Fruit fly (Drosophila melanogaster) whole organism, prepupa: Measurements from ENCODE around the gene CG15369.

Experiments
- CG10669 ChIP-seq: fragments of 200-800 bp; sonication (Bioruptor generic); optimal IDR thresholded peaks from 3 replicates; lab custom pipeline; 2018; ENCODE audit warnings: missing biosample characterization, mild to moderate bottlenecking, missing genetic modification characterization, moderate library complexity
- CG11902 ChIP-seq: fragments of 200-800 bp; sonication (Bioruptor generic); optimal IDR thresholded peaks from 3 replicates; lab custom pipeline; 2016; ENCODE audit warnings: missing biosample characterization, missing genetic modification characterization
- CG1621 ChIP-seq: fragments of 200-800 bp; sonication (Bioruptor generic); optimal IDR thresholded peaks from 3 replicates; lab custom pipeline; 2018; ENCODE audit warnings: missing biosample characterization, mild to moderate bottlenecking, missing genetic modification characterization
- CG16779 ChIP-seq: fragments of 200-800 bp; sonication (Bioruptor generic); optimal IDR thresholded peaks from 3 replicates; lab custom pipeline; 2017; ENCODE audit warnings: missing biosample characterization, mild to moderate bottlenecking, missing genetic modification characterization
- CG31627 ChIP-seq: fragments of 200-800 bp; sonication (Bioruptor generic); optimal IDR thresholded peaks from 3 replicates; lab custom pipeline; 2016; ENCODE audit warnings: missing biosample characterization, missing genetic modification characterization
- CG32006 ChIP-seq: fragments of 200-800 bp; sonication (Bioruptor generic); optimal IDR thresholded peaks from 3 replicates; lab custom pipeline; 2017; ENCODE audit warnings: missing biosample characterization, mild to moderate bottlenecking, missing genetic modification characterization
- CG34406 ChIP-seq: fragments of 200-800 bp; sonication (Bioruptor generic); optimal IDR thresholded peaks from 3 replicates; lab custom pipeline; 2016; ENCODE audit warnings: missing biosample characterization, missing genetic modification characterization
- CG3919 ChIP-seq: fragments of 200-800 bp; sonication (Bioruptor generic); optimal IDR thresholded peaks from 3 replicates; lab custom pipeline; 2016; ENCODE audit warnings: missing biosample characterization, missing genetic modification characterization
- CG4318 ChIP-seq: fragments of 200-800 bp; sonication (Bioruptor generic); optimal IDR thresholded peaks from 3 replicates; lab custom pipeline; 2017; ENCODE audit warnings: missing biosample characterization, mild to moderate bottlenecking, missing genetic modification characterization
- CG6163 ChIP-seq: fragments of 200-800 bp; sonication (Bioruptor generic); IDR thresholded peaks from 3 replicates; pipeline ENCODE4 v1.3.6; 2022; ENCODE audit warnings: missing biosample characterization, missing genetic modification characterization
- CG6276 ChIP-seq: fragments of 200-800 bp; sonication (Bioruptor generic); optimal IDR thresholded peaks from 2 replicates; lab custom pipeline; 2017; ENCODE audit warnings: missing biosample characterization, mild to moderate bottlenecking, missing genetic modification characterization
- CG6792 ChIP-seq: fragments of 200-800 bp; sonication (Bioruptor generic); optimal IDR thresholded peaks from 3 replicates; lab custom pipeline; 2016; ENCODE audit warnings: missing biosample characterization, missing genetic modification characterization
- CG6808 ChIP-seq: fragments of 200-800 bp; sonication (Bioruptor generic); optimal IDR thresholded peaks from 3 replicates; lab custom pipeline; 2017; ENCODE audit warnings: missing biosample characterization, missing genetic modification characterization, mild to moderate bottlenecking, moderate library complexity, missing genetic modification reagents
- CG7368 ChIP-seq: fragments of 200-800 bp; sonication (Bioruptor generic); optimal IDR thresholded peaks from 3 replicates; lab custom pipeline; 2016; ENCODE audit warnings: missing biosample characterization, missing genetic modification characterization
- CG8119 ChIP-seq: fragments of 200-800 bp; sonication (Bioruptor generic); IDR thresholded peaks from 3 replicates; pipeline ENCODE4 v1.3.6; 2022; ENCODE audit warnings: missing biosample characterization, missing genetic modification characterization
- CG8319 ChIP-seq: fragments of 200-800 bp; sonication (Bioruptor generic); optimal IDR thresholded peaks from 3 replicates; lab custom pipeline; 2016; ENCODE audit warnings: missing biosample characterization, missing genetic modification characterization
- CG8632 ChIP-seq: fragments of 200-800 bp; sonication (Bioruptor generic); optimal IDR thresholded peaks from 3 replicates; lab custom pipeline; 2016; ENCODE audit warnings: missing biosample characterization, missing genetic modification characterization
- CG9139 ChIP-seq: fragments of 200-800 bp; sonication (Bioruptor generic); optimal IDR thresholded peaks from 3 replicates; lab custom pipeline; 2017; ENCODE audit warnings: missing biosample characterization, mild to moderate bottlenecking, missing genetic modification characterization
- Eip78C ChIP-seq: fragments of 200-800 bp; sonication (Bioruptor generic); peaks from one replicate; lab custom pipeline; 2016; ENCODE audit warnings: missing biosample characterization, missing genetic modification characterization
- Ets21C ChIP-seq: fragments of 200-800 bp; sonication (Bioruptor generic); optimal IDR thresholded peaks from 3 replicates; lab custom pipeline; 2016; ENCODE audit warnings: missing biosample characterization, missing genetic modification characterization
- Ets96B ChIP-seq: fragments of 200-800 bp; optimal IDR thresholded peaks from 2 replicates; lab custom pipeline; 2019; ENCODE audit warnings: missing biosample characterization, mild to moderate bottlenecking, missing genetic modification characterization, moderate library complexity
- Hr38 ChIP-seq: sonication (Bioruptor generic); optimal IDR thresholded peaks from 2 replicates; lab custom pipeline; 2016; ENCODE audit warnings: missing biosample characterization, missing genetic modification characterization
- Hr39 ChIP-seq: fragments of 200-800 bp; sonication (Bioruptor generic); optimal IDR thresholded peaks from 2 replicates; lab custom pipeline; 2016; ENCODE audit warnings: missing biosample characterization, missing genetic modification characterization
- Lpt ChIP-seq: fragments of 200-800 bp; sonication (Bioruptor generic); optimal IDR thresholded peaks from 3 replicates; lab custom pipeline; 2016; ENCODE audit warnings: missing biosample characterization, missing genetic modification characterization
- Met ChIP-seq: fragments of 200-800 bp; sonication (Bioruptor generic); optimal IDR thresholded peaks from 3 replicates; lab custom pipeline; 2016; ENCODE audit warnings: missing biosample characterization, missing genetic modification characterization
- OdsH ChIP-seq: fragments of 200-800 bp; sonication (Bioruptor generic); optimal IDR thresholded peaks from 3 replicates; lab custom pipeline; 2016; ENCODE audit warnings: missing biosample characterization, missing genetic modification characterization
- Smox ChIP-seq: fragments of 200-800 bp; sonication (Bioruptor generic); optimal IDR thresholded peaks from 3 replicates; lab custom pipeline; 2016; ENCODE audit warnings: missing biosample characterization, missing genetic modification characterization
- Sox102F ChIP-seq: fragments of 200-800 bp; sonication (Bioruptor generic); optimal IDR thresholded peaks from 2 replicates; lab custom pipeline; 2016; ENCODE audit warnings: missing biosample characterization, mild to moderate bottlenecking, missing genetic modification characterization
- Sox14 ChIP-seq: fragments of 200-800 bp; sonication (Bioruptor generic); optimal IDR thresholded peaks from 3 replicates; lab custom pipeline; 2016; ENCODE audit warnings: missing biosample characterization, missing genetic modification characterization
- dac ChIP-seq: fragments of 200-800 bp; sonication (Bioruptor generic); optimal IDR thresholded peaks from 2 replicates; lab custom pipeline; 2017; ENCODE audit warnings: missing biosample characterization, mild to moderate bottlenecking, missing genetic modification characterization
- eg ChIP-seq: fragments of 200-800 bp; sonication (Bioruptor generic); IDR thresholded peaks from 3 replicates; pipeline ENCODE4 v1.3.6; 2022; ENCODE audit warnings: missing biosample characterization, missing genetic modification characterization
- esn ChIP-seq: fragments of 200-800 bp; sonication (Bioruptor generic); optimal IDR thresholded peaks from 2 replicates; lab custom pipeline; 2016; ENCODE audit warnings: missing biosample characterization, mild to moderate bottlenecking, missing genetic modification characterization, moderate library complexity
- fd59A ChIP-seq: fragments of 200-800 bp; sonication (Bioruptor generic); optimal IDR thresholded peaks from 2 replicates; lab custom pipeline; 2017; ENCODE audit warnings: missing biosample characterization, mild to moderate bottlenecking, missing genetic modification characterization, missing genetic modification reagents
- fd85E ChIP-seq: fragments of 200-800 bp; sonication (Bioruptor generic); optimal IDR thresholded peaks from 3 replicates; lab custom pipeline; 2016; ENCODE audit warnings: missing biosample characterization, missing genetic modification characterization
- fkh ChIP-seq: fragments of 200-800 bp; sonication (Bioruptor generic); optimal IDR thresholded peaks from 3 replicates; lab custom pipeline; 2017; ENCODE audit warnings: missing biosample characterization, mild to moderate bottlenecking, missing genetic modification characterization, moderate library complexity
- net ChIP-seq: fragments of 200-800 bp; sonication (Bioruptor generic); optimal IDR thresholded peaks from 3 replicates; lab custom pipeline; 2016; ENCODE audit warnings: missing biosample characterization, missing genetic modification characterization
- pdm3 ChIP-seq: fragments of 200-800 bp; sonication (Bioruptor generic); optimal IDR thresholded peaks from 3 replicates; lab custom pipeline; 2016; ENCODE audit warnings: missing biosample characterization, missing genetic modification characterization
- ss ChIP-seq, 2 experiments: fragments of 200-800 bp; sonication (Bioruptor generic); optimal IDR thresholded peaks; 2 replicates in 1 of 2; 3 replicates in 1 of 2; lab custom pipeline; 2017 to 2018; ENCODE audit warnings: mild to moderate bottlenecking in 2 of 2, missing biosample characterization in 2 of 2, missing genetic modification characterization in 2 of 2, moderate library complexity in 1 of 2
- svp ChIP-seq: fragments of 200-800 bp; sonication (Bioruptor generic); peaks from one replicate; lab custom pipeline; 2016; ENCODE audit warnings: missing biosample characterization, missing genetic modification characterization
- topi ChIP-seq: fragments of 200-800 bp; sonication (Bioruptor generic); optimal IDR thresholded peaks from 3 replicates; lab custom pipeline; 2016; ENCODE audit warnings: missing biosample characterization, missing genetic modification characterization
- vri ChIP-seq: fragments of 200-800 bp; sonication (Bioruptor generic); optimal IDR thresholded peaks from 3 replicates; lab custom pipeline; 2016; ENCODE audit warnings: missing biosample characterization, mild to moderate bottlenecking, missing genetic modification characterization

The CG15369 gene

dm6 chrX:9196362-9196761, 20.3 kb upstream of the CG15369 start, which contains the start of gene CG12118 (continued):
- peak; percentile 66 for TF ChIP-seq Lpt (GFP tag; lab: Kevin White, UChicago)
- peak; percentile 41 for TF ChIP-seq Sox14 (GFP tag; lab: Kevin White, UChicago)
- peak; percentile 53 for TF ChIP-seq CG31627 (GFP tag; lab: Kevin White, UChicago)
- no peak for TF ChIP-seq CG6276 (GFP tag; lab: Kevin White, UChicago)
- TF ChIP-seq CG6792 (GFP tag; lab: Kevin White, UChicago) = peak; percentile 68
- TF ChIP-seq net (GFP tag; lab: Kevin White, UChicago) = peak; percentile 52
- TF ChIP-seq CG3919 (GFP tag; lab: Kevin White, UChicago) = peak; percentile 71
- TF ChIP-seq CG16779 (tag; lab: Kevin White, UChicago) = no peak
- TF ChIP-seq CG6808 (GFP tag; lab: Kevin White, UChicago) = no peak
- TF ChIP-seq vri (GFP tag; lab: Kevin White, UChicago) = peak; percentile 45
- no peak for TF ChIP-seq fd85E (GFP tag; lab: Kevin White, UChicago)
- peak; percentile 84 for TF ChIP-seq esn (GFP tag; lab: Kevin White, UChicago)
- TF ChIP-seq CG34406 (GFP tag; lab: Kevin White, UChicago) = peak; percentile 69
- TF ChIP-seq CG8119 (GFP tag; lab: Robert Waterston, UW) = peak; percentile 67
- peak; percentile 45 for TF ChIP-seq CG7368 (GFP tag; lab: Kevin White, UChicago)
- peak; percentile 50 for TF ChIP-seq fkh (GFP tag; lab: Kevin White, UChicago)
- TF ChIP-seq CG11902 = peak; percentile 42
- peak; percentile 49 for TF ChIP-seq Ets96B (tag; lab: Kevin White, UChicago)
- no peak for TF ChIP-seq fd59A

dm6 chrX:9200234-9200633, 16.4 kb upstream of the CG15369 start:
- no peak for TF ChIP-seq net (GFP tag; lab: Kevin White, UChicago)
- TF ChIP-seq CG10669 (GFP tag; lab: Kevin White, UChicago) = no peak
- no peak for TF ChIP-seq CG9139
- peak; percentile 75 for TF ChIP-seq vri (GFP tag; lab: Kevin White, UChicago)
- no peak for TF ChIP-seq topi (GFP tag; lab: Kevin White, UChicago)
- TF ChIP-seq CG1621 (tag; lab: Kevin White, UChicago) = no peak
- TF ChIP-seq Smox (GFP tag; lab: Kevin White, UChicago) = no peak

- TF ChIP-seq Eip78C (peak; percentile 15), Ets21C (no peak), CG10669 (GFP tag; lab: Kevin White, UChicago) (no peak), net (GFP tag; lab: Kevin White, UChicago) (no peak), fkh (GFP tag; lab: Kevin White, UChicago) (peak; percentile 34), eg (GFP tag; lab: Robert Waterston, UW) (no peak), CG31627 (GFP tag; lab: Kevin White, UChicago) (no peak), vri (GFP tag; lab: Kevin White, UChicago) (peak; percentile 12)
These were observed 15.6 kb upstream of the CG15369 start for dm6 chrX:9201080-9201479.

- peak; percentile 54 for TF ChIP-seq CG4318 (GFP tag; lab: Kevin White, UChicago)
- peak; percentile 5 for TF ChIP-seq Sox102F (GFP tag; lab: Kevin White, UChicago)
- peak; percentile 1 for TF ChIP-seq vri (GFP tag; lab: Kevin White, UChicago)
- TF ChIP-seq Smox (GFP tag; lab: Kevin White, UChicago) = no peak
- TF ChIP-seq CG8119 (GFP tag; lab: Robert Waterston, UW) = peak; percentile 64; the same call in 2 of the 3 replicates
- peak; percentile 39 for TF ChIP-seq fkh (GFP tag; lab: Kevin White, UChicago)
- TF ChIP-seq esn (GFP tag; lab: Kevin White, UChicago) = no peak
- TF ChIP-seq CG6163 (GFP tag; lab: Robert Waterston, UW) = peak; percentile 76
- TF ChIP-seq CG3919 (GFP tag; lab: Kevin White, UChicago) = peak; percentile 42
- peak; percentile 57 for TF ChIP-seq dac
- no peak for TF ChIP-seq Met
- peak; percentile 26 for TF ChIP-seq fd59A
- peak; percentile 48 for TF ChIP-seq svp (GFP tag; lab: Kevin White, UChicago)
- peak in 1 of 2 experiments; percentile 10 for TF ChIP-seq ss (GFP tag; optimal IDR thresholded peaks at IDR 0.05; lab: Kevin White, UChicago)
- TF ChIP-seq CG8319 (GFP tag; lab: Kevin White, UChicago) = no peak
- no peak for TF ChIP-seq Hr39 (GFP tag; lab: Kevin White, UChicago)
- no peak for TF ChIP-seq CG9139
- no peak for TF ChIP-seq topi (GFP tag; lab: Kevin White, UChicago)
- no peak for TF ChIP-seq Hr38 (GFP tag; lab: Kevin White, UChicago)
- TF ChIP-seq CG32006 = peak; percentile 67
- no peak for TF ChIP-seq Ets21C
- TF ChIP-seq CG34406 (GFP tag; lab: Kevin White, UChicago) = peak; percentile 37
- no peak for TF ChIP-seq CG31627 (GFP tag; lab: Kevin White, UChicago)
- peak; percentile 38 for TF ChIP-seq pdm3
- TF ChIP-seq OdsH (GFP tag; lab: Kevin White, UChicago) = peak; percentile 2
- TF ChIP-seq CG8632 (GFP tag; lab: Kevin White, UChicago) = no peak
- peak; percentile 83 for TF ChIP-seq eg (GFP tag; lab: Robert Waterston, UW)
- peak; percentile 70 for TF ChIP-seq CG6276 (GFP tag; lab: Kevin White, UChicago)
These were observed 14.6 kb upstream of the CG15369 start for dm6 chrX:9201866-9202681.
